Fruit fly (Drosophila melanogaster): ENCODE results near the gene Agpat1.

The Agpat1 gene

dm6 chrX:12742651-12743020 lies 22.4 kb upstream of the Agpat1 start:
- TF ChIP-seq Hr96 (GFP tag; optimal IDR thresholded peaks at IDR 0.05) (no peak), CG11617 (GFP tag; optimal IDR thresholded peaks at IDR 0.05) (no peak), CG7045 (GFP tag; optimal IDR thresholded peaks at IDR 0.05) (no peak), toe (GFP tag; optimal IDR thresholded peaks at IDR 0.05) (no peak), CG5204 (GFP tag; optimal IDR thresholded peaks at IDR 0.05) (no peak), bab1 (GFP tag; optimal IDR thresholded peaks at IDR 0.05) (no peak), ovo (GFP tag; optimal IDR thresholded peaks at IDR 0.05) (no peak), tj (GFP tag; optimal IDR thresholded peaks at IDR 0.05) (no peak)

- TF ChIP-seq tj (GFP tag; optimal IDR thresholded peaks at IDR 0.05): peak; percentile 38
- no peak for TF ChIP-seq ovo (GFP tag; optimal IDR thresholded peaks at IDR 0.05)
- TF ChIP-seq cic (GFP tag; optimal IDR thresholded peaks at IDR 0.05): no peak
- no peak for TF ChIP-seq CG12768 (GFP tag; optimal IDR thresholded peaks at IDR 0.05)
- no peak for TF ChIP-seq CG14711 (tag; optimal IDR thresholded peaks at IDR 0.05)
These were observed 21.8 kb upstream of the Agpat1 start for dm6 chrX:12743296-12743695.

DNA sequence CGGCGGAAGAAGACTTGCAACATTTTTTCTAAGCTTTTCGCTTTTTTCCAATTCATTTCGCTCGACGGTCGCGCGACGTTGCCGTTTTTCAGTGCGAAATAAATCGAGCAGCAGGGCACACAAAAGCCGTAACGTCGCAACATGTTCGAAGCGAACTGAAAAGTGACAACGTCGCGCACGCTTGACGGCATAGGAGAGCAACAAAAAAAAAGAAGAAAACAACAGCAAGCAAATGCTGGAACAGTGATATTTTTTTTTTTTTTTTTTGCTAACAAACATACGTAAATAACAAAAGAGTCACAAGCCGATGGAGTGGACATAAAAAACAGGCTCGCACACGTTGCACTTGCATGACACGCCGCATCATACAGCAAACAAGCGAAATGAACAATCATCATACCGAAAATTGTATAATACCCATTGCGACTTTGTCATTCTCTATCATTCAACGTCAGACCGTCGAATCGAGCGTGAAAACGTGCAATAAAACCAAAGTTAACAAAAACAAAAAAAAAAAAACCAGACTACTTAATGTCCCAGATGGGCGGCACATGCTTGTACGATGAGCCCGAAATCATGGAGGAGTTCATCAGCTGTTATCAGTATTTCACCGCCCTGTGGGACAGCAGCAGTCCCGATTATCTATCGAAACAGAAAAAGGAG lies 20.9 kb upstream of the Agpat1 start, which contains the start of gene CG4004:
Gene CG4004, plus strand, starts transcription at position 187 of the 663 bp plus-strand sequence.
- no peak for TF ChIP-seq cnc (optimal IDR thresholded peaks at IDR 0.05)
- no peak for TF ChIP-seq CG12768 (GFP tag; optimal IDR thresholded peaks at IDR 0.05)
- TF ChIP-seq pad (GFP tag; optimal IDR thresholded peaks at IDR 0.05): peak; percentile 8
- TF ChIP-seq CG14711 (tag; optimal IDR thresholded peaks at IDR 0.05): no peak
- no peak for TF ChIP-seq CG33017 (tag; optimal IDR thresholded peaks at IDR 0.05)
- TF ChIP-seq bab1 (GFP tag; optimal IDR thresholded peaks at IDR 0.05): peak; percentile 39
- no peak for TF ChIP-seq Clk (GFP tag; optimal IDR thresholded peaks at IDR 0.05)
- TF ChIP-seq CG7101 (tag; optimal IDR thresholded peaks at IDR 0.05): peak; percentile 25
- no peak for TF ChIP-seq Crg-1 (GFP tag; optimal IDR thresholded peaks at IDR 0.05)
- TF ChIP-seq toe (GFP tag; optimal IDR thresholded peaks at IDR 0.05): no peak
- TF ChIP-seq Mnt (GFP tag; optimal IDR thresholded peaks at IDR 0.05): peak; percentile 23
- peak; percentile 30 for TF ChIP-seq tj (GFP tag; optimal IDR thresholded peaks at IDR 0.05)
- no peak for TF ChIP-seq cic (GFP tag; optimal IDR thresholded peaks at IDR 0.05)
- peak; percentile 39 for TF ChIP-seq CG11617 (GFP tag; optimal IDR thresholded peaks at IDR 0.05)
- no peak for TF ChIP-seq CG5204 (GFP tag; optimal IDR thresholded peaks at IDR 0.05)
- TF ChIP-seq kay (GFP tag; ENCODE audit: borderline replicate concordance): no peak
- TF ChIP-seq CG1620 (GFP tag; optimal IDR thresholded peaks at IDR 0.05): peak; percentile 4
- no peak for TF ChIP-seq Hr96 (GFP tag; optimal IDR thresholded peaks at IDR 0.05)
- TF ChIP-seq ovo (GFP tag; optimal IDR thresholded peaks at IDR 0.05): no peak
- TF ChIP-seq CG7045 (GFP tag; optimal IDR thresholded peaks at IDR 0.05): no peak

dm6 chrX:12745117-12745516 lies 19.9 kb upstream of the Agpat1 start:
- no peak for TF ChIP-seq CG1620 (GFP tag; optimal IDR thresholded peaks at IDR 0.05)
- no peak for TF ChIP-seq CG7045 (GFP tag; optimal IDR thresholded peaks at IDR 0.05)
- TF ChIP-seq Clk (GFP tag; optimal IDR thresholded peaks at IDR 0.05): no peak
- TF ChIP-seq toe (GFP tag; optimal IDR thresholded peaks at IDR 0.05): no peak
- TF ChIP-seq CG11617 (GFP tag; optimal IDR thresholded peaks at IDR 0.05): no peak
- no peak for TF ChIP-seq cic (GFP tag; optimal IDR thresholded peaks at IDR 0.05)
- no peak for TF ChIP-seq CG14711 (tag; optimal IDR thresholded peaks at IDR 0.05)
- TF ChIP-seq CG5204 (GFP tag; optimal IDR thresholded peaks at IDR 0.05): no peak

dm6 chrX:12747746-12748710 lies 17.0 kb upstream of the Agpat1 start:
- TF ChIP-seq toe (GFP tag; optimal IDR thresholded peaks at IDR 0.05) (no peak), cnc (optimal IDR thresholded peaks at IDR 0.05) (no peak), CG33017 (tag; optimal IDR thresholded peaks at IDR 0.05) (peak; percentile 4), kay (GFP tag; ENCODE audit: borderline replicate concordance) (no peak), CG7101 (tag; optimal IDR thresholded peaks at IDR 0.05) (peak; percentile 52), cic (GFP tag; optimal IDR thresholded peaks at IDR 0.05) (no peak), Clk (GFP tag; optimal IDR thresholded peaks at IDR 0.05) (no peak), CG1620 (GFP tag; optimal IDR thresholded peaks at IDR 0.05) (no peak), ovo (GFP tag; optimal IDR thresholded peaks at IDR 0.05) (peak; percentile 66), CG7045 (GFP tag; optimal IDR thresholded peaks at IDR 0.05) (no peak), Mnt (GFP tag; optimal IDR thresholded peaks at IDR 0.05) (no peak), CG12768 (GFP tag; optimal IDR thresholded peaks at IDR 0.05) (no peak), pad (GFP tag; optimal IDR thresholded peaks at IDR 0.05) (peak; percentile 64), CG5204 (GFP tag; optimal IDR thresholded peaks at IDR 0.05) (no peak), CG11617 (GFP tag; optimal IDR thresholded peaks at IDR 0.05) (no peak), Hr96 (GFP tag; optimal IDR thresholded peaks at IDR 0.05) (no peak), tj (GFP tag; optimal IDR thresholded peaks at IDR 0.05) (peak; percentile 87), bab1 (GFP tag; optimal IDR thresholded peaks at IDR 0.05) (peak; percentile 56), CG14711 (tag; optimal IDR thresholded peaks at IDR 0.05) (peak; percentile 70), Crg-1 (GFP tag; optimal IDR thresholded peaks at IDR 0.05) (no peak)

dm6 chrX:12748967-12749366 lies 16.1 kb upstream of the Agpat1 start:
- no peak for TF ChIP-seq cic (GFP tag; optimal IDR thresholded peaks at IDR 0.05)
- TF ChIP-seq pad (GFP tag; optimal IDR thresholded peaks at IDR 0.05): peak; percentile 28
